Worm (Caenorhabditis elegans): ENCODE data around the gene nhr-13.
A peak's percentile ranks its signal among the peaks of the same experiment; 100 is the strongest.

Gene nhr-13

DNA sequence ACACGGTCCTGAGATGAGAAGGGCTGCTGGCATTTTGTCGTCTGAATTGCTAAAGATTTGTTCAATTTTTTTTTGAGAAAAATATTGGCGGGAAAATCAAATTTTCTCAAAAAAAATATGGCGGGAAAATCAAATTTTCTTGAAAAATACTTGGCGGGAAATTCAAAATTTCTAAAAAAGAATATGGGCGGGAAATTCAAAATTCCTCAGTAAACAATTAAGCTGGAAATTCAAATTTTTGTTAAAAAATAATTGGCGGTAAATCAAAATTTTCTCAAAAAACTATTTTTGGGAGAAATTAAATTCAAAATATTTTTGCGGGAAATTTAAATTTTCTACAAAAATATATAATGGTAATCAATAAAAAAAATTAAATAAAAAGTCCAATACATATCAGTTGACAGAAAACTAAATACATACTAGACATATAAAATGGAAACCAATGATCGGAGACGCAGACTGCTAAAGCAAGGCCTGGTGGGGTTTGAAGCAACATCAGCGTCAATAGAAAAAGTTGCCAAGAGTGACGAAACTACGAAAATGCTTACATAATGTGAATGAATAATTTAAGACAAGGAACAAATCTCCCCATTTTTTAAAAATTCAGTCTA, 22.2 kb downstream of the nhr-13 start, which contains the start of gene nhr-184:
TSS of gene nhr-184 (minus strand) at position 51 of the 611 bp plus-strand sequence.
- TF ChIP-seq elt-2 (tag; optimal IDR thresholded peaks at IDR 0.05) (peak; percentile 27), pha-4 (tag; optimal IDR thresholded peaks at IDR 0.05) (peak; percentile 58), ama-1 (optimal IDR thresholded peaks at IDR 0.05) (no peak), hmg-11 (tag; optimal IDR thresholded peaks at IDR 0.05) (peak; percentile 42), nhr-76 (tag; optimal IDR thresholded peaks at IDR 0.05) (no peak), nhr-28 (tag; optimal IDR thresholded peaks at IDR 0.05) (no peak), pqm-1 (tag; optimal IDR thresholded peaks at IDR 0.05) (peak; percentile 25), nhr-11 (tag; optimal IDR thresholded peaks at IDR 0.05) (no peak), nhr-237 (tag; optimal IDR thresholded peaks at IDR 0.05) (no peak)

- no peak for TF ChIP-seq nhr-23 (tag; optimal IDR thresholded peaks at IDR 0.05)
- no peak for TF ChIP-seq nhr-28 (tag; optimal IDR thresholded peaks at IDR 0.05)
- no peak for TF ChIP-seq lsy-12 (tag; optimal IDR thresholded peaks at IDR 0.05)
Observed at ce11 chrV:2215352-2215751, 23.1 kb downstream of the nhr-13 start, which contains the start of gene nstp-8. Gene nstp-8 (plus strand): TSS chrV:2215652.

ce11 chrV:2216927-2217326, 24.6 kb downstream of the nhr-13 start:
- no peak for TF ChIP-seq nfya-1 (tag; optimal IDR thresholded peaks at IDR 0.05; ENCODE audit: insufficient read depth)
- no peak for TF ChIP-seq eor-1 (tag; optimal IDR thresholded peaks at IDR 0.05)
- TF ChIP-seq mdl-1 (tag; optimal IDR thresholded peaks at IDR 0.05) = no peak
- TF ChIP-seq unc-62 (GFP tag; optimal IDR thresholded peaks at IDR 0.05) = no peak
- TF ChIP-seq nhr-11 (tag; optimal IDR thresholded peaks at IDR 0.05) = no peak
- no peak for TF ChIP-seq snpc-4 (tag; optimal IDR thresholded peaks at IDR 0.05)

DNA sequence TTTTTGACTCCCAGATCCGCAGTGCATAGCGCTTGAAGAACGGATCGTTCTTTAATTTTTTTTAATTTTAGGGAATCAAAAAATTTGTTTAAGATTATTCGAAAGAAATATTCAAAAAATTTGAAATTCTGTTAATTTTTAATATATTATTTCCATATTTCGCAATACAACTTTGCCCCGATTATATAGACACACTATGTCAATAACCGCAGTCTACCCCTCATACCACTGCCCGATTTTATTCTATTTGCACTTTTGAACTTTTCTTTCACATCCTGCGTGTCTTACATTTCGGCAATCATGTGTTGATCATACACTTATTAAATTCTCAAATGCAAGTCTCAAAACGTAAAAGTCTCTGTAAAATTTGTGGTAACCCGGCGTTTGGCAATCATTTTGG, 26.5 kb downstream of the nhr-13 start, which contains the start of gene nhr-56:
TSS of gene nhr-56 (plus strand) at position 202 of the 400 bp plus-strand sequence.
- peak; percentile 5 for TF ChIP-seq jun-1 (tag; optimal IDR thresholded peaks at IDR 0.05)
- no peak for TF ChIP-seq elt-3 (tag; optimal IDR thresholded peaks at IDR 0.05)
- TF ChIP-seq nhr-23 (tag; optimal IDR thresholded peaks at IDR 0.05) = peak; percentile 69
- TF ChIP-seq hmg-11 (tag; optimal IDR thresholded peaks at IDR 0.05) = no peak
- TF ChIP-seq daf-12 (tag; optimal IDR thresholded peaks at IDR 0.05) = no peak
- TF ChIP-seq elt-1 (tag; optimal IDR thresholded peaks at IDR 0.05) = no peak
- TF ChIP-seq aly-2 (tag; optimal IDR thresholded peaks at IDR 0.05) = no peak
- TF ChIP-seq sea-2 (GFP tag; optimal IDR thresholded peaks at IDR 0.05) = no peak
- peak; percentile 98 for TF ChIP-seq pha-4 (tag; optimal IDR thresholded peaks at IDR 0.05)
- no peak for TF ChIP-seq nhr-11 (tag; optimal IDR thresholded peaks at IDR 0.05)
- no peak for TF ChIP-seq lin-15B (tag; optimal IDR thresholded peaks at IDR 0.05)
- TF ChIP-seq elt-2 (tag; optimal IDR thresholded peaks at IDR 0.05) = peak; percentile 64
- TF ChIP-seq skn-1 (tag; optimal IDR thresholded peaks at IDR 0.05) = no peak
- TF ChIP-seq zag-1 (tag; optimal IDR thresholded peaks at IDR 0.05) = no peak
- TF ChIP-seq mml-1 (tag; optimal IDR thresholded peaks at IDR 0.05) = no peak
- TF ChIP-seq nhr-12 (tag; optimal IDR thresholded peaks at IDR 0.05) = no peak
- no peak for TF ChIP-seq ama-1 (optimal IDR thresholded peaks at IDR 0.05)
- no peak for TF ChIP-seq snpc-4 (tag; optimal IDR thresholded peaks at IDR 0.05)
- peak; percentile 14 for TF ChIP-seq nhr-43 (tag; optimal IDR thresholded peaks at IDR 0.05; ENCODE audit: poor library complexity, severe bottlenecking)
- TF ChIP-seq egl-27 (tag; optimal IDR thresholded peaks at IDR 0.05) = no peak
- TF ChIP-seq nfya-1 (tag; optimal IDR thresholded peaks at IDR 0.05; ENCODE audit: insufficient read depth) = peak; percentile 16
- TF ChIP-seq nhr-76 (tag; optimal IDR thresholded peaks at IDR 0.05) = no peak
- TF ChIP-seq pqm-1 (tag; optimal IDR thresholded peaks at IDR 0.05) = peak; percentile 56

ce11 chrV:2221764-2222163, 29.5 kb downstream of the nhr-13 start, which contains the start of gene nhr-128:
Gene nhr-128 (plus strand): TSS chrV:2222064.
- TF ChIP-seq elt-3 (tag; optimal IDR thresholded peaks at IDR 0.05) (no peak), hmg-11 (tag; optimal IDR thresholded peaks at IDR 0.05) (no peak), nhr-28 (tag; optimal IDR thresholded peaks at IDR 0.05) (no peak), mml-1 (tag; optimal IDR thresholded peaks at IDR 0.05) (no peak), nhr-12 (tag; optimal IDR thresholded peaks at IDR 0.05) (no peak), ZK546.5 (tag; optimal IDR thresholded peaks at IDR 0.05) (no peak), eor-1 (tag; optimal IDR thresholded peaks at IDR 0.05) (no peak), lin-39 (tag; optimal IDR thresholded peaks at IDR 0.05) (no peak), lsy-12 (tag; optimal IDR thresholded peaks at IDR 0.05) (no peak), ztf-11 (tag; optimal IDR thresholded peaks at IDR 0.05) (no peak), nhr-25 (tag; optimal IDR thresholded peaks at IDR 0.05) (no peak), ama-1 (optimal IDR thresholded peaks at IDR 0.05) (no peak), ceh-82 (tag; optimal IDR thresholded peaks at IDR 0.05) (no peak), elt-2 (tag; optimal IDR thresholded peaks at IDR 0.05) (no peak), jun-1 (tag; optimal IDR thresholded peaks at IDR 0.05) (no peak), ceh-16 (tag; optimal IDR thresholded peaks at IDR 0.05) (no peak), sea-2 (GFP tag; optimal IDR thresholded peaks at IDR 0.05) (no peak), aly-2 (tag; optimal IDR thresholded peaks at IDR 0.05) (no peak), nhr-76 (tag; optimal IDR thresholded peaks at IDR 0.05) (no peak)
